Worm (Caenorhabditis elegans): Measurements from ENCODE around the gene tin-10.

ce11 chrIII:11508816-11509215 lies 6.2 kb upstream of the tin-10 start, which contains the start of gene Y66D12A.19:
- TF ChIP-seq tab-1 (GFP tag; IDR thresholded peaks at IDR 0.05) = no peak
- no peak for TF ChIP-seq ref-1 (GFP tag; conservative IDR thresholded peaks at IDR 0.05)
- no peak for TF ChIP-seq ztf-29 (GFP tag; IDR thresholded peaks at IDR 0.05)
- no peak for TF ChIP-seq flt-1 (GFP tag; IDR thresholded peaks at IDR 0.05)
- no peak for TF ChIP-seq ztf-23 (GFP tag; IDR thresholded peaks at IDR 0.05)
- TF ChIP-seq med-1 (GFP tag; optimal IDR thresholded peaks at IDR 0.05; ENCODE audit: insufficient read depth) = no peak
- TF ChIP-seq T22C8.4 (GFP tag; IDR thresholded peaks at IDR 0.05) = no peak

Data from whole organism, midembryonic.